Fruit fly (Drosophila melanogaster): ENCODE results near the gene Mnat9.

Mnat9 gene

dm6 chr3R:31596071-31596883 lies 19.7 kb downstream of the Mnat9 start, which contains the start of gene RpL6 (continued):
- TF ChIP-seq tap (tag; optimal IDR thresholded peaks at IDR 0.05) (peak; percentile 29), CG8290 (GFP tag; optimal IDR thresholded peaks at IDR 0.05) (peak; percentile 34), CG8290 (tag; optimal IDR thresholded peaks at IDR 0.05) (peak in 1 of 2 experiments; percentile 45), HHEX (GFP tag; optimal IDR thresholded peaks at IDR 0.05) (peak; percentile 2), HLH4C (GFP tag; IDR thresholded peaks at IDR 0.05; ENCODE audit: partially characterized antibody) (peak; percentile 90), CG2116 (GFP tag; optimal IDR thresholded peaks at IDR 0.05) (peak; percentile 99), CG8388 (GFP tag; optimal IDR thresholded peaks at IDR 0.05) (no peak), MTF-1 (GFP tag; optimal IDR thresholded peaks at IDR 0.05; ENCODE audit: borderline replicate concordance) (no peak), bbx (GFP tag; IDR thresholded peaks at IDR 0.05; ENCODE audit: partially characterized antibody) (peak; percentile 72), CG14441 (GFP tag; IDR thresholded peaks at IDR 0.05) (peak; percentile 34; the same call in 1 of the 2 replicates), CG1603 (tag; optimal IDR thresholded peaks at IDR 0.05) (peak; percentile 60), ato (GFP tag; IDR thresholded peaks at IDR 0.05; ENCODE audit: partially characterized antibody) (peak; percentile 81), ash1 (GFP tag; optimal IDR thresholded peaks at IDR 0.05) (no peak), CG7963 (GFP tag; IDR thresholded peaks at IDR 0.05; ENCODE audit: partially characterized antibody) (peak; percentile 71), chinmo (GFP tag; IDR thresholded peaks at IDR 0.05; ENCODE audit: partially characterized antibody) (peak; percentile 79; the same call in 2 of the 4 replicates), CG4617 (GFP tag; optimal IDR thresholded peaks at IDR 0.05; ENCODE audit: borderline replicate concordance) (peak; percentile 53), Hr3 (GFP tag; optimal IDR thresholded peaks at IDR 0.05) (peak; percentile 15), CG7745 (tag; optimal IDR thresholded peaks at IDR 0.05) (no peak), CG13775 (GFP tag; optimal IDR thresholded peaks at IDR 0.05) (peak; percentile 31), Opbp (GFP tag; IDR thresholded peaks at IDR 0.05; ENCODE audit: partially characterized antibody) (peak; percentile 63; the same call in 1 of the 3 replicates), otp (GFP tag; IDR thresholded peaks at IDR 0.05) (no peak), CG8765 (GFP tag; IDR thresholded peaks at IDR 0.05) (no peak), CG32767 (GFP tag; IDR thresholded peaks at IDR 0.05) (peak; percentile 60; the same call in 1 of the 2 replicates), bcd (GFP tag; optimal IDR thresholded peaks at IDR 0.05) (peak; percentile 10), MESR4 (GFP tag; optimal IDR thresholded peaks at IDR 0.05) (peak; percentile 100), HLH3B (GFP tag; IDR thresholded peaks at IDR 0.05) (peak; percentile 13; the same call in 1 of the 2 replicates), dpn (GFP tag; optimal IDR thresholded peaks at IDR 0.05) (peak in 1 of 2 experiments; percentile 3), Ets97D (GFP tag; optimal IDR thresholded peaks at IDR 0.05) (peak; percentile 84), unpg (GFP tag; optimal IDR thresholded peaks at IDR 0.05) (peak; percentile 15), E2f1 (GFP tag; IDR thresholded peaks at IDR 0.05) (no peak), CHES-1-like (GFP tag; optimal IDR thresholded peaks at IDR 0.05) (peak; percentile 14), pita (GFP tag; optimal IDR thresholded peaks at IDR 0.05) (no peak), hb (GFP tag; IDR thresholded peaks at IDR 0.05; ENCODE audit: partially characterized antibody) (peak; percentile 83), CG9876 (GFP tag; optimal IDR thresholded peaks at IDR 0.05) (no peak), CG6854 (GFP tag; optimal IDR thresholded peaks at IDR 0.05) (no peak), Doc3 (GFP tag; IDR thresholded peaks at IDR 0.05; ENCODE audit: partially characterized antibody) (peak; percentile 72), CG31365 (tag; optimal IDR thresholded peaks at IDR 0.05) (peak; percentile 6), Stat92E (GFP tag; optimal IDR thresholded peaks at IDR 0.05) (peak in 1 of 3 experiments; percentile 49), CG14860 (GFP tag; IDR thresholded peaks at IDR 0.05; ENCODE audit: partially characterized antibody) (peak; percentile 78), so (GFP tag; IDR thresholded peaks at IDR 0.05) (0 out of 3 replicates have a peak, but pooled peaks have one; percentile 11), CG6813 (GFP tag; optimal IDR thresholded peaks at IDR 0.05) (no peak), lab (GFP tag; optimal IDR thresholded peaks at IDR 0.05) (peak; percentile 44), cwo (GFP tag; optimal IDR thresholded peaks at IDR 0.05) (peak; percentile 59), amos (GFP tag; IDR thresholded peaks at IDR 0.05; ENCODE audit: partially characterized antibody) (peak; percentile 73; the same call in 1 of the 2 replicates), CG30403 (GFP tag; optimal IDR thresholded peaks at IDR 0.05) (peak; percentile 21), Gug (GFP tag; IDR thresholded peaks at IDR 0.05) (no peak)

All from whole organism, embryonic.